Worm (Caenorhabditis elegans): ENCODE results near the gene swsn-7.

DNA sequence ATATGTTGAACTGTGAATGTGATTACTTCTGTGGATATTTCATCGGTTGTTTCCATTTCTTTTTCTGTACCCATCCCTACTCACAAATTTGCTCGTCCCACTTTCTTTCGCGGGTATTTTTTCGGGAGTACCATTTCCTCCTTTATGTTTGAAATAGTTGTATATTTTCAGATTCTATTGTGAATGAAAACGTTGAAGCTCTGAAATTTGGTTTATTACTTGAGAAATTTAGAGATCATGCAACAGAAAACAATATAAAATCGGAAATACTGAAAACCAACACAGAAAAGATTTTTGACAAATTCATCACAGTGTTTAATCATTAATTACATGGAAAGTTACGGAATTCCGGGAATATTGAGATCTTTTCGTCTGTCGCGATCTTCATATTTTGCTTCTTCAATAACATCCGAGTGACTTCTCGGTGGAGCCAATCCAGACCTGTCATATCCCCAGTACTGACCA, 7.0 kb downstream of the swsn-7 start:
- TF ChIP-seq gmeb-2 (tag; optimal IDR thresholded peaks at IDR 0.05) = no peak
- TF ChIP-seq dmd-4 (tag; optimal IDR thresholded peaks at IDR 0.05; ENCODE audit: borderline replicate concordance) = no peak
- TF ChIP-seq hlh-15 (tag; optimal IDR thresholded peaks at IDR 0.05) = no peak
- no peak for TF ChIP-seq madf-2 (tag; optimal IDR thresholded peaks at IDR 0.05)
- TF ChIP-seq fkh-10 (GFP tag; optimal IDR thresholded peaks at IDR 0.05) = no peak
- TF ChIP-seq unc-86 (tag; optimal IDR thresholded peaks at IDR 0.05) = no peak
- no peak for TF ChIP-seq hlh-13 (GFP tag; optimal IDR thresholded peaks at IDR 0.05)
- no peak for TF ChIP-seq C38D4.7 (GFP tag; optimal IDR thresholded peaks at IDR 0.05)
- TF ChIP-seq ceh-6 (GFP tag; optimal IDR thresholded peaks at IDR 0.05) = no peak
- no peak for TF ChIP-seq ceh-18 (tag; optimal IDR thresholded peaks at IDR 0.05)
